Worm (Caenorhabditis elegans) whole organism, mixed stage, embryonic: Measurements from ENCODE around the gene flp-19.

ENCODE experiments used
- ces-1 ChIP-seq: fragments of 150-350 bp; optimal IDR thresholded peaks from 2 replicates; lab custom pipeline; 2014; ENCODE audit warnings: missing biosample characterization, missing genetic modification reagents, missing genetic modification characterization
- lsy-2 ChIP-seq: fragments of 150-350 bp; optimal IDR thresholded peaks from 2 replicates; lab custom pipeline; 2014; ENCODE audit warnings: missing biosample characterization, missing genetic modification characterization
- mls-2 ChIP-seq: sonication (generic microtip); optimal IDR thresholded peaks from 2 replicates; lab custom pipeline; 2016; ENCODE audit warnings: mild to moderate bottlenecking, missing genetic modification characterization, moderate library complexity, missing compliant biosample characterization
- nhr-237 ChIP-seq: fragments of 150-350 bp; optimal IDR thresholded peaks from 2 replicates; lab custom pipeline; 2014; ENCODE audit warnings: missing biosample characterization, missing genetic modification characterization
- nhr-28 ChIP-seq: fragments of 150-350 bp; optimal IDR thresholded peaks from 2 replicates; lab custom pipeline; 2014; ENCODE audit warnings: missing biosample characterization, missing genetic modification characterization
- snpc-4 ChIP-seq: fragments of 150-350 bp; optimal IDR thresholded peaks from 2 replicates; lab custom pipeline; 2014; ENCODE audit warnings: missing biosample characterization, missing genetic modification characterization
- zip-8 ChIP-seq: fragments of 150-350 bp; optimal IDR thresholded peaks from 2 replicates; lab custom pipeline; 2014; ENCODE audit warnings: missing biosample characterization, missing genetic modification characterization
- ztf-11 ChIP-seq: fragments of 150-350 bp; optimal IDR thresholded peaks from 2 replicates; lab custom pipeline; 2014; ENCODE audit warnings: missing biosample characterization, missing genetic modification characterization

DNA sequence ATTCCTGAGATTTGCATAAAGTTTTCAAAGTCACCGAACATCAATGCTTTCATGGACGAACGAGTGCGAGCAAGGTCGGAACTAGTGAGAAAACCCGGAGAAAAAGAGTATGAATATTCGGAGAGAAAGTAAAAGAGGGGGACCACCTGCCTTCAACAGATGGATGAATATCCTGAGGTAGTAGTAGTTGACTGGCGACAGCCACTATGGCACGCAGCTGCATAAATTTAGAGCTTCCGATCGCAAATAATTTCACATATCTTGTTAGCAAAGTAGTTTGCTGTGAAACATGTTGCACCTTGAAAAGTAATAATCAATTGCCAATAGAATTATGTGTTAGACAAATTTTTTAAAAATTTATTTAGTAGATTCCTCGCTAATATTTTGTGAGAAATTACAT, 47.7 kb upstream of the flp-19 start:
- no peak for TF ChIP-seq nhr-28 (tag; lab: Kevin White, UChicago)
- no peak for TF ChIP-seq lsy-2
- no peak for TF ChIP-seq ces-1 (GFP tag; lab: Kevin White, UChicago)
- TF ChIP-seq nhr-237 (tag; lab: Kevin White, UChicago), result no peak
- TF ChIP-seq mls-2 (tag; lab: Kevin White, UChicago), result no peak
- TF ChIP-seq zip-8 (tag; lab: Kevin White, UChicago), result no peak
- no peak for TF ChIP-seq snpc-4
- TF ChIP-seq ztf-11 (tag; lab: Kevin White, UChicago), result no peak
